Fruit fly (Drosophila melanogaster): ENCODE results near the gene CG33203.

Gene CG33203

DNA sequence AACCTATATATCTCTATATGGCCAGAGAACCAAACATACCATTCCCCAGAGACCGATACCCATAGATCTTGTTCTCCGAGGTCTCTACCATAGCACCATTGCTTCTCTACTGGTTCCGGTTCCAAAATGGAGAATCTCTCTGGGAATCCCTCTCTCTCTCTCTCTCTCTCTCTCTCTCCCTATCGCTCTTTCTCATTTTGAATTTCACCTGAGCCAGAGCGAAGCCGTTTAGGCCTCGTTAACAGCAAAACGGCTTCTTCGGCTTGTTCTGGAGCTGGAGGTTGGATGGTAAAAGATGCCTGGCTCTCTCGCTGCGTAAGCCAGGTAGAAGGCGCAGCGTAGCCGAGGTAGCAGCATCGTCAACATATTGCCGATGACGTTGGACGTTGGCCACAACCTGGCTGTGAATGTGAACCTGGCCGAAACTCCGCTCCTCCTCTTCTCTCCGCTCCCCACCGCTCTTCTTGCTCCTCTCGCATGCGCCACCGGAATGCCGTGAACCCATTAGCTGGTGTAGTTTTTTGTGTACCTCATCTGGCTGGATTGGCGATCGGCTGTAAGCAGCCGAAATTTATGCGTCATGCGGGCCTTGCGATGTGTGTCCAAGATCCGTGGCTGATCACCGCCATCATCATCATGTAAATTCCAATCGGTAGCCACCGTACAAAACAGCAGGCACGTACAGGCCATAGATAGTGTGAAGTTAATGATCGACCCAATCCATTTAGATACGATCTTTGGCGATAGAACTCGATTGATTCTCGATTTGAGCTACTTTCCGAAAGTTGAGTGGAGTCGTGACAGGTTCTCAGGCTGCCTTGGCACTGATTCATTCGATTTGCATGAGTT is 26.0 kb downstream of the CG33203 start:
- no peak for TF ChIP-seq CG6276 (GFP tag; optimal IDR thresholded peaks at IDR 0.05)
- TF ChIP-seq fd85E (GFP tag; optimal IDR thresholded peaks at IDR 0.05) = peak; percentile 51
- TF ChIP-seq eg (GFP tag; IDR thresholded peaks at IDR 0.05) = no peak; the same call in 2 of the 3 replicates
- peak; percentile 82 for TF ChIP-seq CG1621 (tag; optimal IDR thresholded peaks at IDR 0.05)
- no peak for TF ChIP-seq CG6854 (GFP tag; optimal IDR thresholded peaks at IDR 0.05)
- 0 out of 3 replicates have a peak, but pooled peaks have one; percentile 14 for TF ChIP-seq CG6163 (GFP tag; IDR thresholded peaks at IDR 0.05)
- no peak for TF ChIP-seq CG7368 (GFP tag; optimal IDR thresholded peaks at IDR 0.05)
- TF ChIP-seq CG8632 (GFP tag; optimal IDR thresholded peaks at IDR 0.05) = no peak
- no peak for TF ChIP-seq pdm3 (GFP tag; optimal IDR thresholded peaks at IDR 0.05)
- TF ChIP-seq CG32006 (GFP tag; optimal IDR thresholded peaks at IDR 0.05) = no peak
- TF ChIP-seq esn (GFP tag; optimal IDR thresholded peaks at IDR 0.05) = no peak
- TF ChIP-seq svp (GFP tag) = peak; percentile 20
- TF ChIP-seq CG15336 (GFP tag; IDR thresholded peaks at IDR 0.05) = peak; percentile 44; the same call in 1 of the 2 replicates
- TF ChIP-seq CG3919 (GFP tag; optimal IDR thresholded peaks at IDR 0.05) = peak; percentile 14
- no peak for TF ChIP-seq fkh (GFP tag; optimal IDR thresholded peaks at IDR 0.05)
- no peak for TF ChIP-seq Gug (GFP tag; IDR thresholded peaks at IDR 0.05)
- peak; percentile 59 for TF ChIP-seq Eip78C (GFP tag)
- TF ChIP-seq Lpt (GFP tag; optimal IDR thresholded peaks at IDR 0.05) = peak; percentile 30
- peak; percentile 38 for TF ChIP-seq CG16779 (tag; optimal IDR thresholded peaks at IDR 0.05)
- peak; percentile 41 for TF ChIP-seq CG9139 (GFP tag; optimal IDR thresholded peaks at IDR 0.05)
- peak in 1 of 2 experiments; percentile 16 for TF ChIP-seq ss (GFP tag; optimal IDR thresholded peaks at IDR 0.05)
- no peak for TF ChIP-seq Blimp-1 (GFP tag; optimal IDR thresholded peaks at IDR 0.05)
- TF ChIP-seq Sox102F (GFP tag; optimal IDR thresholded peaks at IDR 0.05) = peak; percentile 2
- TF ChIP-seq CG11294 (GFP tag; IDR thresholded peaks at IDR 0.05) = no peak
- no peak for TF ChIP-seq Met (GFP tag; optimal IDR thresholded peaks at IDR 0.05)
- TF ChIP-seq dsx (GFP tag; optimal IDR thresholded peaks at IDR 0.05; ENCODE audit: poor library complexity, severe bottlenecking) = peak; percentile 26

DNA sequence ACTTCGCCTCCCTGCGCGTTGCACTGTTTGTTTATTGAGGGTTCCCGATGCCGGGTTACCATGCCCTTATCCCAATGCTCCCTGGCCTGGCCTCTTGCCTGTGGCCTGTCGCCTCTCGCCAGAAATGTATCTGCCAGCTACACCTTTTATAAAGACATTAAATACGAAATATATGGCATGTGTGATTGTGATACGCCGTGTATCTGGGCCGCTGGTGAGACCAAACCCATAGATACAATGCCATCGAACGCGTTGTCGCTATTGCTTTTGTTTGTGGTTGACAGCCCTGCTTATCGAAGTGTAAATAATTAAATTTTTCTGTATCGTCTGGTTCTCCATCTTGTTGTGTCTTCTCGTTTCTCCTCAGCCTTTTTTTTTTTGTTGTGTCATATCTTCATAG is 26.9 kb downstream of the CG33203 start:
- TF ChIP-seq spab (GFP tag; optimal IDR thresholded peaks at IDR 0.05) = no peak
- peak; percentile 46 for TF ChIP-seq fkh (GFP tag; optimal IDR thresholded peaks at IDR 0.05)
- no peak for TF ChIP-seq vri (GFP tag; optimal IDR thresholded peaks at IDR 0.05)
- TF ChIP-seq dsx (GFP tag; optimal IDR thresholded peaks at IDR 0.05; ENCODE audit: poor library complexity, severe bottlenecking) = peak; percentile 12

DNA sequence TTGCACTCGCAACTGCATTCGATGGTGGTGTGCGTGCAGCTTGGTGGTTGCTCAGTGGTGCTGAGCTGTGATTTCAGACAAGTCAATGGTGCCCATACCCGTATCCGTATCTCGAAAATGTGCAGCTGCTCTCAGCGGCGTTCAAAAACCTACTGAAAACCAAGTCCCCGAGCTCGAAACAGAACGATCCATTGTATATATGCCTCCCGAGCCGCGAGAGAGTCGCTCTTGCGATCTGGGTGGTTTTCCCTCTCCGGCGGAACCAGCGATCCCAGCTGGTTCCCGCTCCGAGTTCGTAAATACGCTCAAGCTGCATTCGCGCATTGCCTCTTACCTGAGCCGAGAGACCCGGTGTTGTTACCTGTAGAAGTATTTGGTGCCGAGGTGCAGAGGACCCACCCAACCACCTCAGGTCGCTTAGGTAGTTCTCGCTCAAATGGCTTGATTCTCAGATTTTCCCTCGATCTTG is 28.4 kb downstream of the CG33203 start, which contains the start of gene Inx3:
Inx3 (minus strand) TSS at position 440 of the 469 bp plus-strand sequence.
- TF ChIP-seq CG1621 (tag; optimal IDR thresholded peaks at IDR 0.05) = peak; percentile 74
- no peak for TF ChIP-seq Blimp-1 (GFP tag; optimal IDR thresholded peaks at IDR 0.05)
- peak; percentile 23 for TF ChIP-seq esn (GFP tag; optimal IDR thresholded peaks at IDR 0.05)
- TF ChIP-seq CG6808 (GFP tag; optimal IDR thresholded peaks at IDR 0.05) = peak; percentile 97
- TF ChIP-seq spab (GFP tag; optimal IDR thresholded peaks at IDR 0.05) = no peak
- TF ChIP-seq svp (GFP tag) = peak; percentile 80
- TF ChIP-seq dsx (GFP tag; optimal IDR thresholded peaks at IDR 0.05; ENCODE audit: poor library complexity, severe bottlenecking) = peak; percentile 81
- TF ChIP-seq vri (GFP tag; optimal IDR thresholded peaks at IDR 0.05) = no peak
- TF ChIP-seq CG15336 (GFP tag; IDR thresholded peaks at IDR 0.05) = peak; percentile 44; the same call in 1 of the 2 replicates
- TF ChIP-seq eg (GFP tag; IDR thresholded peaks at IDR 0.05) = peak; percentile 66; the same call in 1 of the 3 replicates
- TF ChIP-seq CG9139 (GFP tag; optimal IDR thresholded peaks at IDR 0.05) = peak; percentile 24
- TF ChIP-seq fkh (GFP tag; optimal IDR thresholded peaks at IDR 0.05) = peak; percentile 30
- no peak for TF ChIP-seq pdm3 (GFP tag; optimal IDR thresholded peaks at IDR 0.05)
- TF ChIP-seq Sox102F (GFP tag; optimal IDR thresholded peaks at IDR 0.05) = peak; percentile 40
- no peak for TF ChIP-seq topi (GFP tag; optimal IDR thresholded peaks at IDR 0.05)
- TF ChIP-seq CG16779 (tag; optimal IDR thresholded peaks at IDR 0.05) = peak; percentile 40
- TF ChIP-seq lz (GFP tag; optimal IDR thresholded peaks at IDR 0.05) = peak; percentile 6
- TF ChIP-seq CG3919 (GFP tag; optimal IDR thresholded peaks at IDR 0.05) = peak; percentile 30
- TF ChIP-seq CG32006 (GFP tag; optimal IDR thresholded peaks at IDR 0.05) = no peak
- peak; percentile 28; the same call in 1 of the 3 replicates for TF ChIP-seq CG8119 (GFP tag; IDR thresholded peaks at IDR 0.05)
- TF ChIP-seq CG6163 (GFP tag; IDR thresholded peaks at IDR 0.05) = peak; percentile 60; the same call in 2 of the 3 replicates
- peak; percentile 29 for TF ChIP-seq Met (GFP tag; optimal IDR thresholded peaks at IDR 0.05)
- TF ChIP-seq CG10669 (GFP tag; optimal IDR thresholded peaks at IDR 0.05) = no peak
- TF ChIP-seq CG8319 (GFP tag; optimal IDR thresholded peaks at IDR 0.05) = no peak
- TF ChIP-seq Sox15 (GFP tag; optimal IDR thresholded peaks at IDR 0.05) = no peak
- TF ChIP-seq CG6854 (GFP tag; optimal IDR thresholded peaks at IDR 0.05) = peak; percentile 57
- TF ChIP-seq Hr38 (GFP tag; optimal IDR thresholded peaks at IDR 0.05) = peak; percentile 0
- TF ChIP-seq CG3032 (tag; optimal IDR thresholded peaks at IDR 0.05) = peak; percentile 15
- peak; percentile 15 for TF ChIP-seq net (GFP tag; optimal IDR thresholded peaks at IDR 0.05)
- peak; percentile 88 for TF ChIP-seq Eip78C (GFP tag)
- TF ChIP-seq fd85E (GFP tag; optimal IDR thresholded peaks at IDR 0.05) = peak; percentile 4
- TF ChIP-seq ss (GFP tag; optimal IDR thresholded peaks at IDR 0.05) = peak in 1 of 2 experiments; percentile 47

Data from whole organism, prepupa.